Fruit fly (Drosophila melanogaster) whole organism, wandering third instar larva: ENCODE results near the gene CG5235.
A peak's percentile ranks its signal among the peaks of the same experiment; 100 is the strongest.

Source experiments
- Abd-B ChIP-seq: fragments of >200 bp; optimal IDR thresholded peaks from 2 replicates; lab custom pipeline; 2017; ENCODE audit warnings: missing biosample characterization, missing genetic modification characterization
- CG32264 ChIP-seq: fragments of 200-800 bp; sonication (Bioruptor generic); optimal IDR thresholded peaks from 2 replicates; lab custom pipeline; 2016; ENCODE audit warnings: missing biosample characterization, missing genetic modification characterization
- CG9705 ChIP-seq: fragments of 200-800 bp; sonication (Bioruptor generic); optimal IDR thresholded peaks from 2 replicates; lab custom pipeline; 2018; ENCODE audit warnings: missing biosample characterization, mild to moderate bottlenecking, missing genetic modification characterization
- CrebA ChIP-seq: fragments of 200-800 bp; sonication (Bioruptor generic); optimal IDR thresholded peaks from 2 replicates; lab custom pipeline; 2016; ENCODE audit warnings: missing biosample characterization, mild to moderate bottlenecking, missing genetic modification characterization, borderline replicate concordance
- Dfd ChIP-seq: fragments of >200 bp; optimal IDR thresholded peaks from 2 replicates; lab custom pipeline; 2017; ENCODE audit warnings: missing biosample characterization, missing genetic modification characterization
- Dif ChIP-seq: fragments of 200-275, 200-300 bp; sonication (Bioruptor generic); optimal IDR thresholded peaks from 2 replicates; lab custom pipeline; 2018; ENCODE audit warnings: missing biosample characterization, missing genetic modification characterization; ENCODE audit not compliant: partially characterized antibody
- GATAd ChIP-seq: sonication (Bioruptor generic); optimal IDR thresholded peaks from 2 replicates; lab custom pipeline; 2016; ENCODE audit warnings: missing biosample characterization, missing genetic modification characterization
- HLH106 ChIP-seq: fragments of 200-800 bp; optimal IDR thresholded peaks from 3 replicates; lab custom pipeline; 2019; ENCODE audit warnings: missing biosample characterization, mild to moderate bottlenecking, missing genetic modification characterization, moderate library complexity
- Hnf4 ChIP-seq: fragments of 200-800 bp; sonication (Bioruptor generic); optimal IDR thresholded peaks from 2 replicates; lab custom pipeline; 2016; ENCODE audit warnings: missing biosample characterization, mild to moderate bottlenecking, missing genetic modification characterization
- Hr78 ChIP-seq: fragments of >200 bp; optimal IDR thresholded peaks from 2 replicates; lab custom pipeline; 2017; ENCODE audit warnings: missing biosample characterization, missing genetic modification characterization
- Hr83 ChIP-seq: fragments of 200-300 bp; sonication (Bioruptor generic); optimal IDR thresholded peaks from 2 replicates; lab custom pipeline; 2016; ENCODE audit warnings: missing biosample characterization, mild to moderate bottlenecking, missing genetic modification characterization, moderate library complexity; ENCODE audit not compliant: poor library complexity, severe bottlenecking
- Jra ChIP-seq: sonication (Bioruptor generic); optimal IDR thresholded peaks from 2 replicates; lab custom pipeline; 2016; ENCODE audit warnings: missing biosample characterization, missing genetic modification characterization
- Mio ChIP-seq: sonication (Bioruptor generic); optimal IDR thresholded peaks from 2 replicates; lab custom pipeline; 2016; ENCODE audit warnings: missing biosample characterization, missing genetic modification characterization
- Myc ChIP-seq: fragments of >200 bp; optimal IDR thresholded peaks from 2 replicates; lab custom pipeline; 2017
- N ChIP-seq: fragments of >200 bp; optimal IDR thresholded peaks from 2 replicates; lab custom pipeline; 2018; ENCODE audit warnings: missing biosample characterization, missing external identifiers, missing genetic modification characterization
- OdsH ChIP-seq: fragments of 200-800 bp; sonication (Bioruptor generic); optimal IDR thresholded peaks from 2 replicates; lab custom pipeline; 2016; ENCODE audit warnings: missing biosample characterization, mild to moderate bottlenecking, missing genetic modification characterization
- Rel ChIP-seq, 2 experiments: fragments of 200-800 bp; sonication (Bioruptor generic) in 1 of 2; optimal IDR thresholded peaks; 2 replicates in 1 of 2; 3 replicates in 1 of 2; lab custom pipeline; 2016 to 2019; ENCODE audit warnings: mild to moderate bottlenecking in 2 of 2, missing biosample characterization in 2 of 2, missing genetic modification characterization in 2 of 2, moderate library complexity in 1 of 2
- Sp1 ChIP-seq: fragments of 200-800 bp; sonication (Bioruptor generic); optimal IDR thresholded peaks from 3 replicates; lab custom pipeline; 2019; ENCODE audit warnings: missing biosample characterization, mild to moderate bottlenecking, missing genetic modification characterization, moderate library complexity
- Vsx2 ChIP-seq: fragments of 200-300, 225-300 bp; sonication (Bioruptor generic); optimal IDR thresholded peaks from 2 replicates; lab custom pipeline; 2018; ENCODE audit warnings: missing biosample characterization, missing genetic modification characterization; ENCODE audit not compliant: partially characterized antibody
- br ChIP-seq: fragments of 200-800 bp; sonication (Bioruptor generic); optimal IDR thresholded peaks from 2 replicates; lab custom pipeline; 2016; ENCODE audit warnings: missing biosample characterization, missing genetic modification characterization
- brk ChIP-seq: fragments of 200-800 bp; sonication (Bioruptor generic); optimal IDR thresholded peaks from 2 replicates; lab custom pipeline; 2016; ENCODE audit warnings: missing biosample characterization, mild to moderate bottlenecking, missing genetic modification characterization
- dl ChIP-seq, 2 experiments: fragments of 175-275, 200-275 bp in 1 of 2; fragments of 200-275 bp in 1 of 2; sonication (Bioruptor generic); optimal IDR thresholded peaks; lab custom pipeline; 2018; ENCODE audit warnings: mild to moderate bottlenecking in 2 of 2, missing biosample characterization in 2 of 2, missing genetic modification characterization in 2 of 2, moderate library complexity in 2 of 2; ENCODE audit not compliant: partially characterized antibody in 2 of 2, insufficient read depth in 1 of 2
- dmrt93B ChIP-seq: fragments of 200-800 bp; sonication (Bioruptor generic); optimal IDR thresholded peaks from 2 replicates; lab custom pipeline; 2018; ENCODE audit warnings: missing biosample characterization, mild to moderate bottlenecking, missing genetic modification characterization
- dsf ChIP-seq: sonication (Bioruptor generic); optimal IDR thresholded peaks from 2 replicates; lab custom pipeline; 2016; ENCODE audit warnings: missing biosample characterization, missing genetic modification characterization, borderline replicate concordance
- ey ChIP-seq: fragments of 200-800 bp; sonication (Bioruptor generic); optimal IDR thresholded peaks from 2 replicates; lab custom pipeline; 2016; ENCODE audit warnings: missing biosample characterization, missing genetic modification characterization
- foxo ChIP-seq, 2 experiments: fragments of 200-800 bp; sonication (Bioruptor generic); optimal IDR thresholded peaks; 2 replicates in 1 of 2; 3 replicates in 1 of 2; lab custom pipeline; 2016 to 2017; ENCODE audit warnings: missing biosample characterization in 2 of 2, missing genetic modification characterization in 2 of 2
- fru ChIP-seq: fragments of 200-800 bp; sonication (Bioruptor generic); optimal IDR thresholded peaks from 3 replicates; lab custom pipeline; 2016; ENCODE audit warnings: missing biosample characterization, mild to moderate bottlenecking, missing genetic modification characterization
- h ChIP-seq: fragments of 200-800 bp; sonication (Bioruptor generic); optimal IDR thresholded peaks from 3 replicates; lab custom pipeline; 2016; ENCODE audit warnings: missing biosample characterization, mild to moderate bottlenecking, missing genetic modification characterization
- jim ChIP-seq: fragments of 175-275, 200-325 bp; sonication (Bioruptor generic); optimal IDR thresholded peaks from 2 replicates; lab custom pipeline; 2016; ENCODE audit warnings: missing biosample characterization, mild to moderate bottlenecking, missing genetic modification characterization
- lola ChIP-seq: fragments of >200 bp; optimal IDR thresholded peaks from 2 replicates; lab custom pipeline; 2017; ENCODE audit warnings: missing biosample characterization, missing genetic modification characterization
- pan ChIP-seq: fragments of >200 bp; optimal IDR thresholded peaks from 2 replicates; lab custom pipeline; 2017
- psq ChIP-seq: fragments of 200-800 bp; sonication (Bioruptor generic); optimal IDR thresholded peaks from 3 replicates; lab custom pipeline; 2017; ENCODE audit warnings: missing biosample characterization, mild to moderate bottlenecking, missing genetic modification characterization, moderate library complexity
- rgr ChIP-seq: fragments of 200-800 bp; sonication (Bioruptor generic); optimal IDR thresholded peaks from 3 replicates; lab custom pipeline; 2016; ENCODE audit warnings: missing biosample characterization, mild to moderate bottlenecking, missing genetic modification characterization
- sage ChIP-seq: fragments of 200-800 bp; sonication (Bioruptor generic); optimal IDR thresholded peaks from 2 replicates; lab custom pipeline; 2016; ENCODE audit warnings: missing biosample characterization, mild to moderate bottlenecking, missing genetic modification characterization
- sv ChIP-seq: fragments of 200-800 bp; sonication (Bioruptor generic); optimal IDR thresholded peaks from 3 replicates; lab custom pipeline; 2016; ENCODE audit warnings: missing biosample characterization, missing genetic modification characterization
- tai ChIP-seq: sonication (Bioruptor generic); optimal IDR thresholded peaks from 2 replicates; lab custom pipeline; 2016; ENCODE audit warnings: missing biosample characterization, missing genetic modification characterization
- usp ChIP-seq: fragments of >200 bp; optimal IDR thresholded peaks from 2 replicates; lab custom pipeline; 2017; ENCODE audit warnings: missing biosample characterization, missing genetic modification characterization
- woc ChIP-seq: sonication (Bioruptor generic); optimal IDR thresholded peaks from 2 replicates; lab custom pipeline; 2016; ENCODE audit warnings: missing biosample characterization, mild to moderate bottlenecking, missing genetic modification characterization

The CG5235 gene

dm6 chr3L:16054095-16054494 lies 36.1 kb downstream of the CG5235 start:
- no peak for TF ChIP-seq N
- peak in 1 of 2 experiments; percentile 24 for TF ChIP-seq foxo (GFP tag; optimal IDR thresholded peaks at IDR 0.05; lab: Kevin White, UChicago)
- TF ChIP-seq CG32264: no peak
- peak; percentile 13 for TF ChIP-seq h (GFP tag; lab: Kevin White, UChicago)
- peak; percentile 2 for TF ChIP-seq sv

dm6 chr3L:16053026-16053556 lies 37.1 kb downstream of the CG5235 start:
- TF ChIP-seq pan (lab: Kevin White, UChicago) (no peak), Dfd (GFP tag; lab: Kevin White, UChicago) (peak; percentile 86)

- TF ChIP-seq Mio (GFP tag; lab: Kevin White, UChicago) (no peak), CG9705 (no peak), rgr (GFP tag; lab: Kevin White, UChicago) (peak; percentile 13), Dfd (GFP tag; lab: Kevin White, UChicago) (peak; percentile 99), Vsx2 (GFP tag; lab: Kevin White, UChicago) (no peak), CG32264 (no peak), h (GFP tag; lab: Kevin White, UChicago) (peak; percentile 41), dsf (no peak), woc (no peak), OdsH (GFP tag; lab: Kevin White, UChicago) (no peak), ey (GFP tag; lab: Kevin White, UChicago) (no peak), dmrt93B (GFP tag; lab: Kevin White, UChicago) (no peak), Hr78 (GFP tag; lab: Kevin White, UChicago) (peak; percentile 39), foxo (GFP tag; optimal IDR thresholded peaks at IDR 0.05; lab: Kevin White, UChicago) (peak in 1 of 2 experiments; percentile 8), dl (GFP tag; optimal IDR thresholded peaks at IDR 0.05; lab: Kevin White, UChicago; ENCODE audit: insufficient read depth in 1 of 2, partially characterized antibody in 2 of 2) (peak; percentile 24 to 55), Jra (GFP tag; lab: Kevin White, UChicago) (no peak), Myc (no peak), N (peak; percentile 100), tai (GFP tag; lab: Kevin White, UChicago) (no peak), br (GFP tag; lab: Kevin White, UChicago) (no peak), brk (GFP tag; lab: Kevin White, UChicago) (no peak), psq (GFP tag; lab: Kevin White, UChicago) (peak; percentile 15), Abd-B (GFP tag; lab: Kevin White, UChicago) (peak; percentile 84), sage (no peak), Hnf4 (GFP tag; lab: Kevin White, UChicago) (peak; percentile 5), fru (GFP tag; lab: Kevin White, UChicago) (peak; percentile 1), sv (no peak), CrebA (GFP tag; lab: Kevin White, UChicago) (peak; percentile 30), usp (GFP tag; lab: Kevin White, UChicago) (no peak), Rel (GFP tag; optimal IDR thresholded peaks at IDR 0.05; lab: Kevin White, UChicago) (peak; percentile 14), Rel (tag; optimal IDR thresholded peaks at IDR 0.05; lab: Kevin White, UChicago) (peak; percentile 18), lola (no peak), pan (lab: Kevin White, UChicago) (peak; percentile 82), Dif (GFP tag; lab: Kevin White, UChicago) (peak; percentile 58), Sp1 (GFP tag; lab: Kevin White, UChicago) (no peak), jim (GFP tag; lab: Kevin White, UChicago) (no peak), GATAd (no peak), HLH106 (tag; lab: Kevin White, UChicago) (no peak), Hr83 (GFP tag; lab: Kevin White, UChicago) (peak; percentile 4)
These were observed 37.8 kb downstream of the CG5235 start for dm6 chr3L:16052145-16053025.
